Worm (Caenorhabditis elegans): ENCODE data around the gene C05C8.7.

Gene C05C8.7

DNA sequence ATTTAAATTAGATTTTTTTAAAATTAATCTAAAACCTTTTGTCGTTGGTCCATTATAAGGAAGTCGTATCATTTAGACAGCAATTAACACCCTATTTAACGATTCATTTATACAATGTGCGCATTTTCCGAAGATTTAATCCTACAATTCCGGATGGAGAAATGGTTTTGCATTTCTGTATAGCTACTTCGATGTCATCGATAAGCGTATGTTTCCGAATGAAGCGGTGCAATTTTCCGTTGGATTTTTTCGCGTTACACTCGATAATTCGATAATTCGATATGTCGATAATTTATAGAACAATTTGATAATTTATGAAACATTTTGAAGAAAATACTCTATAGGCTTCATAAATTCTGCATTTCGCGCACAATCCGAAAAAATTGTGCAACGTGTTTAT is 28.1 kb upstream of the C05C8.7 start, which contains the start of gene C13A2.10:
C13A2.10 (minus strand) TSS at position 101 of the 400 bp plus-strand sequence.
- TF ChIP-seq hlh-1 (tag; optimal IDR thresholded peaks at IDR 0.05): no peak
- TF ChIP-seq M03D4.4 (tag; optimal IDR thresholded peaks at IDR 0.05): no peak
- no peak for TF ChIP-seq lin-32 (GFP tag; optimal IDR thresholded peaks at IDR 0.05)
- TF ChIP-seq pha-4 (tag; optimal IDR thresholded peaks at IDR 0.05): no peak
- no peak for TF ChIP-seq nhr-2 (tag; optimal IDR thresholded peaks at IDR 0.05)
- TF ChIP-seq ces-1 (GFP tag; optimal IDR thresholded peaks at IDR 0.05): no peak
- TF ChIP-seq ceh-39 (tag; optimal IDR thresholded peaks at IDR 0.05): no peak
- no peak for TF ChIP-seq snpc-4 (tag; optimal IDR thresholded peaks at IDR 0.05)
- no peak for TF ChIP-seq elt-3 (tag; optimal IDR thresholded peaks at IDR 0.05)
- no peak for TF ChIP-seq nhr-28 (tag; optimal IDR thresholded peaks at IDR 0.05)

ce11 chrV:7269399-7269798 is 22.5 kb upstream of the C05C8.7 start, which contains the start of gene C13A2.6:
Gene C13A2.6 (plus strand): TSS chrV:7269699.
- no peak for TF ChIP-seq tbx-8 (GFP tag; optimal IDR thresholded peaks at IDR 0.05)
- no peak for TF ChIP-seq nhr-237 (tag; optimal IDR thresholded peaks at IDR 0.05)
- no peak for TF ChIP-seq zip-8 (tag; optimal IDR thresholded peaks at IDR 0.05)
- no peak for TF ChIP-seq unc-39 (tag; optimal IDR thresholded peaks at IDR 0.05)
- TF ChIP-seq nhr-76 (tag; optimal IDR thresholded peaks at IDR 0.05): no peak
- TF ChIP-seq nhr-28 (tag; optimal IDR thresholded peaks at IDR 0.05): no peak
- TF ChIP-seq lsy-2 (tag; optimal IDR thresholded peaks at IDR 0.05): no peak
- TF ChIP-seq mls-2 (tag; optimal IDR thresholded peaks at IDR 0.05): no peak
- no peak for TF ChIP-seq sptf-1 (tag; optimal IDR thresholded peaks at IDR 0.05)
- TF ChIP-seq pha-4 (tag; optimal IDR thresholded peaks at IDR 0.05): no peak

- TF ChIP-seq unc-62 (GFP tag; optimal IDR thresholded peaks at IDR 0.05): no peak
- TF ChIP-seq tbx-8 (GFP tag; optimal IDR thresholded peaks at IDR 0.05): no peak
- no peak for TF ChIP-seq pha-4 (tag; optimal IDR thresholded peaks at IDR 0.05)
- TF ChIP-seq unc-120 (tag; optimal IDR thresholded peaks at IDR 0.05; ENCODE audit: poor library complexity, severe bottlenecking): no peak
- no peak for TF ChIP-seq blmp-1 (tag; optimal IDR thresholded peaks at IDR 0.05)
- TF ChIP-seq sptf-1 (tag; optimal IDR thresholded peaks at IDR 0.05): no peak
- TF ChIP-seq drap-1 (GFP tag; optimal IDR thresholded peaks at IDR 0.05): no peak
- TF ChIP-seq cnd-1 (tag; optimal IDR thresholded peaks at IDR 0.05): no peak
- no peak for TF ChIP-seq ham-2 (GFP tag; optimal IDR thresholded peaks at IDR 0.05)
- TF ChIP-seq mab-5 (tag; optimal IDR thresholded peaks at IDR 0.05): no peak
- no peak for TF ChIP-seq lsy-2 (tag; optimal IDR thresholded peaks at IDR 0.05)
- no peak for TF ChIP-seq ztf-11 (tag; optimal IDR thresholded peaks at IDR 0.05)
- TF ChIP-seq nhr-12 (tag; optimal IDR thresholded peaks at IDR 0.05): no peak
These were observed 19.2 kb upstream of the C05C8.7 start, which contains the start of gene C13A2.7 for ce11 chrV:7266021-7266420. Gene C13A2.7 (plus strand): TSS chrV:7266321.

DNA sequence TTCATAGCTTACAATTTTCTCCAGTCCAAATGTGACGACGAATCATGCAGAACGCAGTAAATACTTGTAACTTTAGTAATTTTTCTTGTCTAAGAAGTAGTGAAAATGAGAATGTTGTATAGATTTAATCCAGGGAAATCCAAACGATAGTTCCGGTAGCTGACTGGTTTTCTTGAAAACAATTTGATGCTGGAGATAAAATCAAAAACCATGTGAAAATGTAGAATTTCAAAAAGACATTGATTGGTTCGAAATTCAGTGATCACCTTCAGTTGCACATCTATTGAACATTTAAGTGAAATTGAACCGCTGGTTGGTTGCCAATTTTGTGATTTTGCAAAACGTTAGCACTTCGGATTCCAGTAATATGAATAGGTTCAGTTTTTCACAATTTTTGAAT is 17.2 kb upstream of the C05C8.7 start, which contains the start of gene C13A2.9:
C13A2.9 (minus strand) TSS at position 101 of the 400 bp plus-strand sequence.
- no peak for TF ChIP-seq lin-32 (GFP tag; optimal IDR thresholded peaks at IDR 0.05)
- no peak for TF ChIP-seq cnd-1 (tag; optimal IDR thresholded peaks at IDR 0.05)
- TF ChIP-seq ces-1 (GFP tag; optimal IDR thresholded peaks at IDR 0.05): no peak
- no peak for TF ChIP-seq bed-3 (GFP tag; optimal IDR thresholded peaks at IDR 0.05)
- TF ChIP-seq unc-39 (tag; optimal IDR thresholded peaks at IDR 0.05): no peak
- no peak for TF ChIP-seq tbx-8 (GFP tag; optimal IDR thresholded peaks at IDR 0.05)
- TF ChIP-seq nhr-76 (tag; optimal IDR thresholded peaks at IDR 0.05): no peak
- TF ChIP-seq flh-1 (GFP tag; optimal IDR thresholded peaks at IDR 0.05): no peak
- no peak for TF ChIP-seq sem-2 (GFP tag; optimal IDR thresholded peaks at IDR 0.05)
- no peak for TF ChIP-seq mep-1 (tag; optimal IDR thresholded peaks at IDR 0.05)
- no peak for TF ChIP-seq drap-1 (GFP tag; optimal IDR thresholded peaks at IDR 0.05)
- no peak for TF ChIP-seq ceh-39 (tag; optimal IDR thresholded peaks at IDR 0.05)
- TF ChIP-seq nhr-28 (tag; optimal IDR thresholded peaks at IDR 0.05): no peak
- no peak for TF ChIP-seq lsy-2 (tag; optimal IDR thresholded peaks at IDR 0.05)
- TF ChIP-seq ztf-11 (tag; optimal IDR thresholded peaks at IDR 0.05): no peak

DNA sequence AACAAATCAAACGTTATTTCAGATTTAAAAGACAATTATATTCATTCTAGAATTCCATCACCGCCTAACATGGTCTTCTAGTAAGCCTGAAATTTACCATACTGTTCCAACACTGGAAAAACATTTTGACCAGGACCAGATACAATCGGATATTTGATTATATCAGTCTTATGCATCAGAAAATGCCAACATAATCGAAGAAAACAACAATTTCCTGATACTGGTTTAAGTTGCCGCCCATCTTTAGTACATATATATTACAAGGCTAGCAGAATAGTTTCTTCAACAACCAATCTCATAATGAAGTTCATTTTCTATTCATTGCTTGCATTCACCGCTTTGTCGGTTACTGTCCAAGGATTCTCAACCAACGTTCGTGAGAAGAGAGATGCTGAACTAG is 12.1 kb upstream of the C05C8.7 start, which contains the start of gene C13A2.12:
C13A2.12 (plus strand) TSS at position 301 of the 400 bp plus-strand sequence.
- TF ChIP-seq snpc-4 (tag; optimal IDR thresholded peaks at IDR 0.05): no peak
- no peak for TF ChIP-seq cnd-1 (tag; optimal IDR thresholded peaks at IDR 0.05)
- no peak for TF ChIP-seq unc-39 (tag; optimal IDR thresholded peaks at IDR 0.05)
- TF ChIP-seq flh-1 (GFP tag; optimal IDR thresholded peaks at IDR 0.05): no peak
- TF ChIP-seq nhr-12 (tag; optimal IDR thresholded peaks at IDR 0.05): no peak
- no peak for TF ChIP-seq unc-120 (tag; optimal IDR thresholded peaks at IDR 0.05; ENCODE audit: poor library complexity, severe bottlenecking)
- TF ChIP-seq mls-2 (tag; optimal IDR thresholded peaks at IDR 0.05): no peak
- no peak for TF ChIP-seq lin-32 (GFP tag; optimal IDR thresholded peaks at IDR 0.05)
- TF ChIP-seq unc-62 (GFP tag; optimal IDR thresholded peaks at IDR 0.05): no peak
- TF ChIP-seq drap-1 (GFP tag; optimal IDR thresholded peaks at IDR 0.05): no peak
- no peak for TF ChIP-seq mab-5 (tag; optimal IDR thresholded peaks at IDR 0.05)

Measured in whole organism, mixed stage, embryonic.